Fruit fly (Drosophila melanogaster) whole organism, pupa: ENCODE measurements around the gene Usp2.

Source experiments
- CG13204 ChIP-seq: fragments of 200-800 bp; sonication (Bioruptor generic); optimal IDR thresholded peaks from 2 replicates; lab custom pipeline; 2018; ENCODE audit warnings: missing biosample characterization, mild to moderate bottlenecking, missing genetic modification characterization, moderate library complexity
- CG15710 ChIP-seq: fragments of 200-800 bp; sonication (Bioruptor generic); optimal IDR thresholded peaks from 2 replicates; lab custom pipeline; 2018; ENCODE audit warnings: missing biosample characterization, mild to moderate bottlenecking, missing genetic modification characterization, moderate library complexity
- CG34367 ChIP-seq: fragments of 200-800 bp; sonication (Bioruptor generic); optimal IDR thresholded peaks from 2 replicates; lab custom pipeline; 2018; ENCODE audit warnings: missing biosample characterization, mild to moderate bottlenecking, missing genetic modification characterization
- D1 ChIP-seq: fragments of 200-800 bp; sonication (Bioruptor generic); optimal IDR thresholded peaks from 2 replicates; lab custom pipeline; 2018; ENCODE audit warnings: missing biosample characterization, mild to moderate bottlenecking, missing genetic modification characterization, moderate library complexity
- EcR ChIP-seq: fragments of 200-800 bp; sonication (Bioruptor generic); optimal IDR thresholded peaks from 3 replicates; lab custom pipeline; 2019; ENCODE audit warnings: missing biosample characterization, missing genetic modification characterization, mild to moderate bottlenecking, moderate library complexity, missing genetic modification reagents
- Ets98B ChIP-seq: fragments of 200-800 bp; sonication (Bioruptor generic); IDR thresholded peaks from 2 replicates; pipeline ENCODE4 v1.3.6; 2022; ENCODE audit warnings: missing biosample characterization, missing genetic modification characterization
- Pif1A ChIP-seq: fragments of 200-800 bp; sonication (Bioruptor generic); optimal IDR thresholded peaks from 3 replicates; lab custom pipeline; 2016; ENCODE audit warnings: missing biosample characterization, missing genetic modification characterization
- gl ChIP-seq: fragments of 200-800 bp; sonication (Bioruptor generic); optimal IDR thresholded peaks from 2 replicates; lab custom pipeline; 2018; ENCODE audit warnings: missing biosample characterization, mild to moderate bottlenecking, missing genetic modification characterization

DNA sequence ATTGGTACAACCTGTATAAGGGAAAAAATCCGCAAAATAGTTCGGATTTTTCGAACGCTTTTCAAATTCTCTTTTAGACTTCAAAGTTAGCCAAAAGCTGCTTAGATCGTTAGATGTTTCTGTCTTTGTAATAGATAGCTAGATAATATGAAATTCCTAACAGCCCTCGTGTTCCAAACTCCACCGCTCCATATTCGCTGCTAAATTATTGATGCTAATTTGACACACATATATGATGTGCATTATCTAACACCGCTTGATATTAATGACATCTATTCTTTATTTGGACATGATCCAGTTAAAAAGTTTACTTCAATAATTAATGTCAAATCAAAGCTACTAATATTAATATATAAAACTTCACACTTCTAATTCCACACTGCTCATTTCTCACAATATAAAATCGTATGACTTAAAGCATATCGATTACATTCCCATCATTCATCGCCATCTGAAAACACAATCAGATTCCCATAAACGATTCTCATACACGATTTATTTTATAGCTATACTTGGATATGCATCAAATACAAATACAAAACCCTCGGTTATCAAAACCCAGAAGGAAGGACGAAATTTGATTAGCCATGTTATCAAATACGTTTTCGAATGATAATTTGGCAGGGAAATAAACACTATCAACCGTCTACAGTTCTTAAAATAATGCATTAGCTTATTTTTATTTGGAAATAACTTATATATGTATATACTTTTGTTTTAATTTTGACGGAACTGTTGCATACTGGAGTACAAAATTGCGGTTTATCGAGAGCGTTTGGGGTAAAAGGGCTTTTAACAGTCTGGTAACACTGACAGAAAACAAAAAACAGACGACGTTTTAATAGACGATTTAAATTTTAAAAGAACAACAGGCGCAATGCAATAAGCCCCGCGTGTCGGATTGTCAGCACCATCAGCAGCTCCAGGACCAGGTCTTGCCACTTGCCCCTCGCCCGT is 11.4 kb upstream of the Usp2 start, which contains the start of gene CG14621:
- TF ChIP-seq Pif1A (GFP tag; lab: Kevin White, UChicago) (no peak), gl (tag; lab: Kevin White, UChicago) (no peak), EcR (GFP tag; lab: Kevin White, UChicago) (no peak), CG15710 (tag; lab: Kevin White, UChicago) (no peak), D1 (tag; lab: Kevin White, UChicago) (no peak), Ets98B (GFP tag; lab: Robert Waterston, UW) (no peak), CG34367 (tag; lab: Kevin White, UChicago) (no peak), CG13204 (GFP tag; lab: Kevin White, UChicago) (no peak)
